Worm (Caenorhabditis elegans): ENCODE measurements around the gene D2062.4.

DNA sequence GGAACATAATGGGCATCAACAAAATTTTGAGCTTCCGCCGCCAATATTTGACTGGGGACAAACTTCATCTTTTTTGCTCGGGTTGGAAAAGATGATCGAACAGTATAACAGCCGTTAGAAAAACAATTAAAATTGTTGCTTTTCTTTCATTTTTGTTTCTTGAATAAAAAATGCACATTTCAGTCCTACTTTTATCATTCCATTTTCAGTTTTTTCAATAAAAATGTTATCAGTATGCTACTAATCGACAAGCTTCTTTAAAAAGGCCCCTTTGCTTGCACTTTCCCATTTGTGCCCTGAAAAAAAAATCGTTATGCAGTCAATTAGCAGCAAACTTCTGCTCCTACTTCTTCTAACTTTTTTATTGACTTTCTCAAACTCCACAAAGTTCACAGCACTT is 18.6 kb downstream of the D2062.4 start, which contains the start of gene F22E5.7:
- no peak for TF ChIP-seq ztf-29 (GFP tag; IDR thresholded peaks at IDR 0.05)
- no peak for TF ChIP-seq med-1 (GFP tag; optimal IDR thresholded peaks at IDR 0.05; ENCODE audit: insufficient read depth)
- TF ChIP-seq klf-2 (GFP tag; conservative IDR thresholded peaks at IDR 0.05), result no peak
